In the genomic region with DNA sequence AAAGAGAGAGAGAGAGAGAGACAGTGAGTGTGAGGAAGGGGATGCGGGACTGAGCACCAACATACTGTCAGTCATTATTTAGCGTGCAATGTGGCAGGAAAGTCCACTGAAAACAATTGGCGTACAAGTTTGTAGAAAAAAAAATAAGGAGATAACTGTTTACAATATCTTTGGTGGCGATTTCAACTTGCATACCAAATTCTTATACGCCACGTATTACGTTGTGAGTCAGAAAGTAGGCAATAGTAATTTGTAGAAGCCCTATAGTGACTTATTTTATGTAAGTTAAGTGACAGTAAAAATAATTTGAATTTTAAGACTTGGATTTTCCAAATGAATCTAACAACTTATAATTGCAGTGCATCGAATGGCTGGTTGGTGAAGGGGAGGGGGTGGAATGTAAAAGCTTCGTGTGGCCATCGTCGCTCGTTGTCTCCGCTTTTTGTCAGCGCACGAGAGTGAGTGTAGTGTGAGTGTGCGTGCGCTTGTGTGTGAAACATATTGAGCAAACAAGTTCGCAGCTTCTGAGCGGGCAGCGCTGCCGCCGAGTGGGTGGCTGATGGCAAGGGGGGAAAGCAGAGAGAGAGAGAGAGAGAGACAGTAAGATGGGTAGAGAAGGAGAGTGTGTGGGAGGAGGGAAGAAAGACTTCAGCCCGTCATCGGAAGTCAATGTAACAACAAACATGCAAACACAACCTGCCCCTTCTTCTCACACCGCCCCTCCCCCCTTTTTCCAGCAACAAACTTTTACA, we compare ENCODE assay signal across 1 fruit fly cellular context.
TF ChIP-seq lines count a peak whose summit lies in the region.

No protein-coding gene starts in this region.

TF ChIP-seq in whole organism, embryonic, 481 proteins besides CTCF, POLR2A, EP300 and RAD21 (continued from another document and continues in another):
- TF ChIP-seq Opbp (GFP tag; IDR thresholded peaks at IDR 0.05; lab: Robert Waterston, UW; ENCODE audit: partially characterized antibody), result no peak
- peak; percentile 78 for TF ChIP-seq CG31441 (GFP tag; IDR thresholded peaks at IDR 0.05; lab: Robert Waterston, UW)
- TF ChIP-seq sc (optimal IDR thresholded peaks at IDR 0.05; lab: Kevin White, UChicago), result no peak
- TF ChIP-seq sc (GFP tag; optimal IDR thresholded peaks at IDR 0.05; lab: Kevin White, UChicago), result peak; percentile 80
- no peak for TF ChIP-seq vnd (GFP tag; IDR thresholded peaks at IDR 0.05; lab: Robert Waterston, UW; ENCODE audit: partially characterized antibody)
- peak; percentile 93 for TF ChIP-seq gem (tag; optimal IDR thresholded peaks at IDR 0.05; lab: Kevin White, UChicago)
- no peak for TF ChIP-seq MESR4 (GFP tag; optimal IDR thresholded peaks at IDR 0.05; lab: Kevin White, UChicago)
- TF ChIP-seq dm (GFP tag; optimal IDR thresholded peaks at IDR 0.05; lab: Kevin White, UChicago), result peak; percentile 81
- no peak for TF ChIP-seq stwl (tag; optimal IDR thresholded peaks at IDR 0.05; lab: Kevin White, UChicago)
- TF ChIP-seq Kr (GFP tag; optimal IDR thresholded peaks at IDR 0.05; lab: Kevin White, UChicago), result no peak
- TF ChIP-seq NK7.1 (GFP tag; optimal IDR thresholded peaks at IDR 0.05; lab: Kevin White, UChicago), result peak; percentile 84
- peak; percentile 86 for TF ChIP-seq CG17829 (tag; optimal IDR thresholded peaks at IDR 0.05; lab: Kevin White, UChicago)
- TF ChIP-seq Lhr (GFP tag; optimal IDR thresholded peaks at IDR 0.05; lab: Kevin White, UChicago), result peak; percentile 70
- TF ChIP-seq aop (GFP tag; IDR thresholded peaks at IDR 0.05; lab: Robert Waterston, UW), result peak; percentile 92
- no peak for TF ChIP-seq Tbp (GFP tag; optimal IDR thresholded peaks at IDR 0.05; lab: Kevin White, UChicago)
- TF ChIP-seq CG11696 (GFP tag; IDR thresholded peaks at IDR 0.05; lab: Robert Waterston, UW), result peak; percentile 50; the same call in 1 of the 2 replicates
- TF ChIP-seq CG14710 (tag; optimal IDR thresholded peaks at IDR 0.05; lab: Kevin White, UChicago), result peak; percentile 92
- TF ChIP-seq Atf6 (GFP tag; IDR thresholded peaks at IDR 0.05; lab: Robert Waterston, UW), result peak; percentile 93; the same call in 1 of the 2 replicates
- peak; percentile 87 for TF ChIP-seq PHDP (tag; optimal IDR thresholded peaks at IDR 0.05; lab: Kevin White, UChicago)
- TF ChIP-seq Sry-β (GFP tag; optimal IDR thresholded peaks at IDR 0.05; lab: Kevin White, UChicago), result peak; percentile 70
- TF ChIP-seq CG1024 (GFP tag; IDR thresholded peaks at IDR 0.05; lab: Robert Waterston, UW), result peak; percentile 77
- TF ChIP-seq ftz-f1 (GFP tag; optimal IDR thresholded peaks at IDR 0.05; lab: Kevin White, UChicago), result peak; percentile 23
- TF ChIP-seq CG3065 (GFP tag; optimal IDR thresholded peaks at IDR 0.05; lab: Kevin White, UChicago), result peak; percentile 61
- TF ChIP-seq bbx (GFP tag; IDR thresholded peaks at IDR 0.05; lab: Robert Waterston, UW; ENCODE audit: partially characterized antibody), result no peak; the same call in 1 of the 2 replicates
- TF ChIP-seq Dad (GFP tag; optimal IDR thresholded peaks at IDR 0.05; lab: Kevin White, UChicago), result peak; percentile 89
- no peak; the same call in 1 of the 2 replicates for TF ChIP-seq bowl (GFP tag; IDR thresholded peaks at IDR 0.05; lab: Robert Waterston, UW)
- TF ChIP-seq CG9215 (GFP tag; IDR thresholded peaks at IDR 0.05; lab: Robert Waterston, UW), result peak; percentile 88
- TF ChIP-seq E2f1 (GFP tag; IDR thresholded peaks at IDR 0.05; lab: Robert Waterston, UW), result peak; percentile 92
- TF ChIP-seq Atf-2 (GFP tag; optimal IDR thresholded peaks at IDR 0.05; lab: Kevin White, UChicago), result peak; percentile 89
- peak; percentile 61 for TF ChIP-seq yki (optimal IDR thresholded peaks at IDR 0.05; lab: Kevin White, UChicago)
- TF ChIP-seq lab (GFP tag; optimal IDR thresholded peaks at IDR 0.05; lab: Kevin White, UChicago), result peak; percentile 98
- TF ChIP-seq CG10462 (GFP tag; optimal IDR thresholded peaks at IDR 0.05; lab: Kevin White, UChicago), result peak; percentile 82
- peak; percentile 86; the same call in 1 of the 2 replicates for TF ChIP-seq CG32767 (GFP tag; IDR thresholded peaks at IDR 0.05; lab: Robert Waterston, UW)
- TF ChIP-seq NC2β (GFP tag; optimal IDR thresholded peaks at IDR 0.05; lab: Kevin White, UChicago), result peak; percentile 83
- TF ChIP-seq Six4 (GFP tag; optimal IDR thresholded peaks at IDR 0.05; lab: Kevin White, UChicago), result peak; percentile 93
- TF ChIP-seq az2 (GFP tag; optimal IDR thresholded peaks at IDR 0.05; lab: Kevin White, UChicago), result peak; percentile 91
- 0 out of 2 replicates have a peak, but pooled peaks have one; percentile 11 for TF ChIP-seq unc-4 (GFP tag; IDR thresholded peaks at IDR 0.05; lab: Robert Waterston, UW; ENCODE audit: partially characterized antibody)
- TF ChIP-seq tio (GFP tag; optimal IDR thresholded peaks at IDR 0.05; lab: Kevin White, UChicago), result peak; percentile 88
- no peak for TF ChIP-seq prd (optimal IDR thresholded peaks at IDR 0.05; lab: Kevin White, UChicago)
- peak; percentile 95 for TF ChIP-seq prd (GFP tag; IDR thresholded peaks at IDR 0.05; lab: Robert Waterston, UW)
- peak; percentile 43 for TF ChIP-seq CG15073 (GFP tag; optimal IDR thresholded peaks at IDR 0.05; lab: Kevin White, UChicago)
- TF ChIP-seq CG10267 (tag; optimal IDR thresholded peaks at IDR 0.05; lab: Kevin White, UChicago), result peak; percentile 87
- TF ChIP-seq unpg (GFP tag; optimal IDR thresholded peaks at IDR 0.05; lab: Kevin White, UChicago), result peak; percentile 83
- TF ChIP-seq CG34224 (GFP tag; IDR thresholded peaks at IDR 0.05; lab: Robert Waterston, UW; ENCODE audit: partially characterized antibody), result peak; percentile 28; the same call in 1 of the 3 replicates
- peak; percentile 97 for TF ChIP-seq lmd (GFP tag; IDR thresholded peaks at IDR 0.05; lab: Robert Waterston, UW)
- TF ChIP-seq CG18476 (GFP tag; optimal IDR thresholded peaks at IDR 0.05; lab: Kevin White, UChicago), result peak; percentile 92
- peak; percentile 93 for TF ChIP-seq row (GFP tag; IDR thresholded peaks at IDR 0.05; lab: Robert Waterston, UW)
- peak; percentile 98 for TF ChIP-seq CG18599 (GFP tag; optimal IDR thresholded peaks at IDR 0.05; lab: Kevin White, UChicago)
- peak; percentile 40 for TF ChIP-seq CG9797 (GFP tag; optimal IDR thresholded peaks at IDR 0.05; lab: Kevin White, UChicago)
- peak; percentile 91 for TF ChIP-seq CG9609 (GFP tag; optimal IDR thresholded peaks at IDR 0.05; lab: Kevin White, UChicago)
- TF ChIP-seq chinmo (GFP tag; IDR thresholded peaks at IDR 0.05; lab: Robert Waterston, UW; ENCODE audit: partially characterized antibody), result peak; percentile 94; the same call in 3 of the 4 replicates
- peak; percentile 79 for TF ChIP-seq sqz (GFP tag; optimal IDR thresholded peaks at IDR 0.05; lab: Kevin White, UChicago)
- peak; percentile 95 for TF ChIP-seq pho (GFP tag; optimal IDR thresholded peaks at IDR 0.05; lab: Kevin White, UChicago)
- TF ChIP-seq CG18619 (GFP tag; optimal IDR thresholded peaks at IDR 0.05; lab: Kevin White, UChicago), result peak; percentile 92
- TF ChIP-seq TFAM (GFP tag; optimal IDR thresholded peaks at IDR 0.05; lab: Kevin White, UChicago), result peak; percentile 63
- TF ChIP-seq CG3281 (GFP tag; optimal IDR thresholded peaks at IDR 0.05; lab: Kevin White, UChicago), result peak; percentile 96
- TF ChIP-seq Bteb2 (GFP tag; optimal IDR thresholded peaks at IDR 0.05; lab: Kevin White, UChicago), result peak; percentile 90
- peak; percentile 88 for TF ChIP-seq CG32532 (GFP tag; IDR thresholded peaks at IDR 0.05; lab: Robert Waterston, UW)
- peak; percentile 73 for TF ChIP-seq Oaz (GFP tag; IDR thresholded peaks at IDR 0.05; lab: Robert Waterston, UW)
- TF ChIP-seq hkb (optimal IDR thresholded peaks at IDR 0.05; lab: Kevin White, UChicago), result no peak
- peak; percentile 94 for TF ChIP-seq hkb (GFP tag; IDR thresholded peaks at IDR 0.05; lab: Robert Waterston, UW)
- peak; percentile 94 for TF ChIP-seq CG2678 (tag; optimal IDR thresholded peaks at IDR 0.05; lab: Kevin White, UChicago)
- peak; percentile 90 for TF ChIP-seq HLH54F (GFP tag; optimal IDR thresholded peaks at IDR 0.05; lab: Kevin White, UChicago)
- peak; percentile 93 for TF ChIP-seq jumu (GFP tag; optimal IDR thresholded peaks at IDR 0.05; lab: Kevin White, UChicago)
- TF ChIP-seq CG8281 (tag; optimal IDR thresholded peaks at IDR 0.05; lab: Kevin White, UChicago), result peak; percentile 52
- peak; percentile 83 for TF ChIP-seq gsb (GFP tag; IDR thresholded peaks at IDR 0.05; lab: Robert Waterston, UW)
- peak; percentile 96 for TF ChIP-seq caup (GFP tag; optimal IDR thresholded peaks at IDR 0.05; lab: Kevin White, UChicago; ENCODE audit: severe bottlenecking)
- TF ChIP-seq grau (tag; optimal IDR thresholded peaks at IDR 0.05; lab: Kevin White, UChicago), result peak; percentile 54
- TF ChIP-seq mirr (GFP tag; optimal IDR thresholded peaks at IDR 0.05; lab: Kevin White, UChicago), result peak; percentile 66
- peak; percentile 88 for TF ChIP-seq CG9437 (GFP tag; optimal IDR thresholded peaks at IDR 0.05; lab: Kevin White, UChicago)
- TF ChIP-seq lbe (GFP tag; optimal IDR thresholded peaks at IDR 0.05; lab: Kevin White, UChicago), result peak; percentile 83
- peak; percentile 93 for TF ChIP-seq maf-S (GFP tag; optimal IDR thresholded peaks at IDR 0.05; lab: Kevin White, UChicago)
- TF ChIP-seq Abd-B (GFP tag; optimal IDR thresholded peaks at IDR 0.05; lab: Kevin White, UChicago), result peak; percentile 95
- TF ChIP-seq Dip2 (GFP tag; IDR thresholded peaks at IDR 0.05; lab: Robert Waterston, UW), result peak; percentile 32; the same call in 1 of the 2 replicates
- TF ChIP-seq Nf-YC (tag; optimal IDR thresholded peaks at IDR 0.05; lab: Kevin White, UChicago), result no peak
- peak; percentile 88 for TF ChIP-seq CG12236 (GFP tag; optimal IDR thresholded peaks at IDR 0.05; lab: Kevin White, UChicago)
- TF ChIP-seq MBD-R2 (GFP tag; IDR thresholded peaks at IDR 0.05; lab: Robert Waterston, UW), result peak; percentile 79; the same call in 1 of the 2 replicates
- TF ChIP-seq CG4424 (GFP tag; optimal IDR thresholded peaks at IDR 0.05; lab: Kevin White, UChicago), result peak; percentile 96
- peak; percentile 86 for TF ChIP-seq Dip3 (GFP tag; optimal IDR thresholded peaks at IDR 0.05; lab: Kevin White, UChicago)
- TF ChIP-seq Vsx1 (GFP tag; optimal IDR thresholded peaks at IDR 0.05; lab: Kevin White, UChicago), result peak; percentile 77
- peak; percentile 83 for TF ChIP-seq en (GFP tag; optimal IDR thresholded peaks at IDR 0.05; lab: Kevin White, UChicago)
- peak; percentile 68 for TF ChIP-seq CG17186 (GFP tag; optimal IDR thresholded peaks at IDR 0.05; lab: Kevin White, UChicago)
- TF ChIP-seq peb (GFP tag; IDR thresholded peaks at IDR 0.05; lab: Robert Waterston, UW), result peak; percentile 81; the same call in 1 of the 2 replicates
- TF ChIP-seq MTF-1 (GFP tag; optimal IDR thresholded peaks at IDR 0.05; lab: Kevin White, UChicago; ENCODE audit: borderline replicate concordance), result peak; percentile 66
- peak; percentile 92 for TF ChIP-seq mam (GFP tag; optimal IDR thresholded peaks at IDR 0.05; lab: Kevin White, UChicago)
- peak; percentile 97 for TF ChIP-seq Rfx (GFP tag; IDR thresholded peaks at IDR 0.05; lab: Robert Waterston, UW)
- TF ChIP-seq CG4617 (GFP tag; optimal IDR thresholded peaks at IDR 0.05; lab: Kevin White, UChicago; ENCODE audit: borderline replicate concordance), result peak; percentile 68
- peak; percentile 91 for TF ChIP-seq CG31388 (GFP tag; optimal IDR thresholded peaks at IDR 0.05; lab: Kevin White, UChicago)
- TF ChIP-seq Xrp1 (GFP tag; IDR thresholded peaks at IDR 0.05; lab: Robert Waterston, UW), result peak; percentile 93
- peak; percentile 16 for TF ChIP-seq wek (GFP tag; optimal IDR thresholded peaks at IDR 0.05; lab: Kevin White, UChicago)
- TF ChIP-seq Neu2 (GFP tag; optimal IDR thresholded peaks at IDR 0.05; lab: Kevin White, UChicago; ENCODE audit: borderline replicate concordance), result peak; percentile 74
- TF ChIP-seq exex (tag; optimal IDR thresholded peaks at IDR 0.05; lab: Kevin White, UChicago), result peak; percentile 41
- TF ChIP-seq CG14441 (GFP tag; IDR thresholded peaks at IDR 0.05; lab: Robert Waterston, UW), result peak; percentile 98
- peak; percentile 90 to 91 for TF ChIP-seq Pdp1 (GFP tag; optimal IDR thresholded peaks at IDR 0.05; lab: Kevin White, UChicago)
- TF ChIP-seq usp (GFP tag; optimal IDR thresholded peaks at IDR 0.05; lab: Kevin White, UChicago), result no peak
- peak; percentile 63 for TF ChIP-seq NC2α (GFP tag; optimal IDR thresholded peaks at IDR 0.05; lab: Kevin White, UChicago)
- TF ChIP-seq nmo (GFP tag; optimal IDR thresholded peaks at IDR 0.05; lab: Kevin White, UChicago), result peak; percentile 98
- peak; percentile 70; the same call in 1 of the 2 replicates for TF ChIP-seq CG5953 (GFP tag; IDR thresholded peaks at IDR 0.05; lab: Robert Waterston, UW)
- TF ChIP-seq CG2120 (GFP tag; optimal IDR thresholded peaks at IDR 0.05; lab: Kevin White, UChicago), result peak; percentile 95
- peak; percentile 95 for TF ChIP-seq nau (GFP tag; optimal IDR thresholded peaks at IDR 0.05; lab: Kevin White, UChicago)
- peak in 2 of 3 experiments; percentile 43 to 83 for TF ChIP-seq Stat92E (GFP tag; optimal IDR thresholded peaks at IDR 0.05; lab: Kevin White, UChicago)
- TF ChIP-seq Taf1 (GFP tag; IDR thresholded peaks at IDR 0.05; lab: Robert Waterston, UW), result peak; percentile 85
- TF ChIP-seq insv (GFP tag; optimal IDR thresholded peaks at IDR 0.05; lab: Kevin White, UChicago), result peak in 1 of 2 experiments; percentile 49
- peak; percentile 24 for TF ChIP-seq CG4707 (GFP tag; optimal IDR thresholded peaks at IDR 0.05; lab: Kevin White, UChicago)
- peak; percentile 95 for TF ChIP-seq cwo (GFP tag; optimal IDR thresholded peaks at IDR 0.05; lab: Kevin White, UChicago)
- no peak for TF ChIP-seq CG7271 (tag; optimal IDR thresholded peaks at IDR 0.05; lab: Kevin White, UChicago)
- peak; percentile 59 for TF ChIP-seq rib (GFP tag; IDR thresholded peaks at IDR 0.05; lab: Robert Waterston, UW)
- TF ChIP-seq CG10565 (GFP tag; optimal IDR thresholded peaks at IDR 0.05; lab: Kevin White, UChicago), result peak; percentile 77
- peak; percentile 77 for TF ChIP-seq jing (GFP tag; optimal IDR thresholded peaks at IDR 0.05; lab: Kevin White, UChicago)
- peak; percentile 91 for TF ChIP-seq CG1647 (GFP tag; optimal IDR thresholded peaks at IDR 0.05; lab: Kevin White, UChicago)
- TF ChIP-seq tap (tag; optimal IDR thresholded peaks at IDR 0.05; lab: Kevin White, UChicago), result peak; percentile 95
- TF ChIP-seq HHEX (GFP tag; optimal IDR thresholded peaks at IDR 0.05; lab: Kevin White, UChicago), result peak; percentile 96
- no peak for TF ChIP-seq inv (GFP tag; IDR thresholded peaks at IDR 0.05; lab: Robert Waterston, UW; ENCODE audit: partially characterized antibody)
- peak; percentile 96 for TF ChIP-seq Meics (GFP tag; optimal IDR thresholded peaks at IDR 0.05; lab: Kevin White, UChicago)
- no peak for TF ChIP-seq sens-2 (GFP tag; IDR thresholded peaks at IDR 0.05; lab: Robert Waterston, UW)
- peak; percentile 68 for TF ChIP-seq gcm2 (GFP tag; optimal IDR thresholded peaks at IDR 0.05; lab: Kevin White, UChicago)
- peak in 1 of 2 experiments; percentile 84 for TF ChIP-seq Hr78 (GFP tag; optimal IDR thresholded peaks at IDR 0.05; lab: Kevin White, UChicago)
- peak; percentile 80 for TF ChIP-seq CG3163 (GFP tag; optimal IDR thresholded peaks at IDR 0.05; lab: Kevin White, UChicago)
